Worm (Caenorhabditis elegans): ENCODE results near the gene gst-17.

Gene gst-17

ce11 chrII:13670707-13671295, 40.2 kb upstream of the gst-17 start:
- TF ChIP-seq elt-2 (tag; optimal IDR thresholded peaks at IDR 0.05) (peak; percentile 51), mdl-1 (tag; optimal IDR thresholded peaks at IDR 0.05) (no peak), ztf-4 (tag; optimal IDR thresholded peaks at IDR 0.05) (no peak), nhr-11 (tag; optimal IDR thresholded peaks at IDR 0.05) (no peak), ces-1 (GFP tag; optimal IDR thresholded peaks at IDR 0.05) (no peak), lin-35 (GFP tag; optimal IDR thresholded peaks at IDR 0.05) (no peak), nhr-71 (tag; optimal IDR thresholded peaks at IDR 0.05) (no peak), sptf-1 (tag; optimal IDR thresholded peaks at IDR 0.05) (no peak), pqm-1 (tag; optimal IDR thresholded peaks at IDR 0.05) (peak; percentile 54), Y116A8C.19 (tag; optimal IDR thresholded peaks at IDR 0.05; ENCODE audit: borderline replicate concordance) (no peak), fkh-8 (tag; optimal IDR thresholded peaks at IDR 0.05) (no peak)

ce11 chrII:13668844-13669441, 38.4 kb upstream of the gst-17 start, which contains the start of gene C31C9.7:
TSS of gene C31C9.7 (plus strand) at chrII:13669104.
- TF ChIP-seq lin-39 (tag; optimal IDR thresholded peaks at IDR 0.05) (no peak), unc-86 (tag; optimal IDR thresholded peaks at IDR 0.05) (no peak), mef-2 (tag; optimal IDR thresholded peaks at IDR 0.05) (no peak), snu-23 (GFP tag; optimal IDR thresholded peaks at IDR 0.05) (peak; percentile 19), ama-1 (optimal IDR thresholded peaks at IDR 0.05) (peak; percentile 78), nhr-20 (tag; optimal IDR thresholded peaks at IDR 0.05) (peak; percentile 30), jun-1 (tag; optimal IDR thresholded peaks at IDR 0.05) (no peak), unc-62 (GFP tag; optimal IDR thresholded peaks at IDR 0.05) (no peak), egl-13 (tag; optimal IDR thresholded peaks at IDR 0.05) (no peak), nhr-90 (tag; optimal IDR thresholded peaks at IDR 0.05; ENCODE audit: poor library complexity) (peak; percentile 29), hlh-17 (GFP tag; optimal IDR thresholded peaks at IDR 0.05; ENCODE audit: borderline replicate concordance) (no peak), nhr-47 (tag; optimal IDR thresholded peaks at IDR 0.05) (peak; percentile 8), lin-35 (GFP tag; optimal IDR thresholded peaks at IDR 0.05) (peak in 1 of 2 experiments; percentile 19), tbx-2 (tag; optimal IDR thresholded peaks at IDR 0.05) (peak; percentile 20), elt-2 (tag; optimal IDR thresholded peaks at IDR 0.05) (peak; percentile 43), nhr-71 (tag; optimal IDR thresholded peaks at IDR 0.05) (peak; percentile 36), C34B4.2 (tag; optimal IDR thresholded peaks at IDR 0.05) (no peak), lsy-2 (tag; optimal IDR thresholded peaks at IDR 0.05) (no peak), Y116A8C.19 (tag; optimal IDR thresholded peaks at IDR 0.05; ENCODE audit: borderline replicate concordance) (no peak), nhr-11 (tag; optimal IDR thresholded peaks at IDR 0.05) (no peak), nhr-19 (GFP tag; conservative IDR thresholded peaks at IDR 0.05) (peak; percentile 25), ceh-90 (tag; optimal IDR thresholded peaks at IDR 0.05) (no peak), nhr-85 (tag) (peak; percentile 55)

ce11 chrII:13664993-13665680, 34.5 kb upstream of the gst-17 start:
- TF ChIP-seq elt-2 (tag; optimal IDR thresholded peaks at IDR 0.05) (peak; percentile 92), aha-1 (tag; optimal IDR thresholded peaks at IDR 0.05) (no peak), C04F5.9 (tag; optimal IDR thresholded peaks at IDR 0.05) (no peak), elt-3 (tag; optimal IDR thresholded peaks at IDR 0.05) (peak in 4 of 6 experiments; percentile 39 to 73 (median 60)), jun-1 (tag; optimal IDR thresholded peaks at IDR 0.05) (peak; percentile 15), nhr-20 (tag; optimal IDR thresholded peaks at IDR 0.05) (peak; percentile 32), tlp-1 (tag; optimal IDR thresholded peaks at IDR 0.05) (peak; percentile 53), blmp-1 (tag; optimal IDR thresholded peaks at IDR 0.05) (peak; percentile 20), lin-14 (GFP tag; optimal IDR thresholded peaks at IDR 0.05) (peak; percentile 35), lin-35 (GFP tag; optimal IDR thresholded peaks at IDR 0.05) (peak in 1 of 2 experiments; percentile 8), sox-4 (tag; optimal IDR thresholded peaks at IDR 0.05) (no peak), hpl-2 (GFP tag; optimal IDR thresholded peaks at IDR 0.05) (no peak), lin-39 (tag; optimal IDR thresholded peaks at IDR 0.05) (no peak), nhr-12 (tag; optimal IDR thresholded peaks at IDR 0.05) (no peak), C34B4.2 (tag; optimal IDR thresholded peaks at IDR 0.05) (no peak), mab-9 (GFP tag; IDR thresholded peaks at IDR 0.05) (no peak), nhr-71 (tag; optimal IDR thresholded peaks at IDR 0.05) (peak; percentile 28), sptf-1 (tag; optimal IDR thresholded peaks at IDR 0.05) (no peak), lsy-2 (tag; optimal IDR thresholded peaks at IDR 0.05) (peak in 1 of 2 experiments; percentile 26), nhr-19 (GFP tag; conservative IDR thresholded peaks at IDR 0.05) (0 out of 2 replicates have a peak, but pooled peaks have one; percentile 4), mef-2 (tag; optimal IDR thresholded peaks at IDR 0.05) (no peak)
